Fruit fly (Drosophila melanogaster) S2 (cell line): ENCODE data around the gene CG12682.

ENCODE experiments used
- CG8478 ChIP-seq: fragments of >200 bp; optimal IDR thresholded peaks from 2 replicates; lab custom pipeline; 2018
- CTCF ChIP-seq, 2 experiments: fragments of >200 bp; optimal IDR thresholded peaks; 2 replicates each; lab custom pipeline; 2018

CG12682 gene

dm6 chrX:4825674-4826073 is at the start of gene CG12682:
Gene CG12682 (plus strand): TSS chrX:4825974.
- no peak for TF ChIP-seq CG8478
- TF ChIP-seq CTCF (optimal IDR thresholded peaks at IDR 0.05; lab: Kevin White, UChicago) = no peak

- TF ChIP-seq CTCF (optimal IDR thresholded peaks at IDR 0.05; lab: Kevin White, UChicago) = no peak
- no peak for TF ChIP-seq CG8478
Observed at dm6 chrX:4777275-4777674, 48.5 kb upstream of the CG12682 start, which contains the start of gene CG2871. Gene CG2871 (minus strand): TSS chrX:4777375.

dm6 chrX:4782689-4783088 is 43.1 kb upstream of the CG12682 start, which contains the start of gene CG15471:
Gene CG15471 (minus strand): TSS chrX:4782789.
- TF ChIP-seq CTCF (optimal IDR thresholded peaks at IDR 0.05; lab: Kevin White, UChicago) (no peak), CG8478 (no peak)

DNA sequence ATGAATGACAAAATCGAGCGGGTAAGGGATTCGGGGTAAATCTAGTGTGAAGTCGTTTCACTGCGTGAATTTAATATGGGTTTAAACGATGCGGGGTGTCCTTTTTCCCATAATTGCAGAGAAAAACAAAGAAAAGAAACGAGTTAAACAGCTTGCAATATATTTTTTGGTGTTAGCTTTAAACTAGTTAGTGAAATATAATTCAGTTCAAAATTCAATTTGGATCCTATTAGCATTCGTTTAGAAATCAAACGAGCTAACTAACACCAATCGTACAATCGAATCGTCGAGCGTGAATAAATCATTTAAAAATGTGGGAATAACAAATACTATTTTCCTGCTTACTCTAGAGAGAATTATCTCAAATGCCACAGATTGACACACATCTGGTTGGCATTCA is 42.0 kb upstream of the CG12682 start, which contains the start of gene CG6978:
Gene CG6978, plus strand, starts transcription at position 301 of the 400 bp plus-strand sequence.
- TF ChIP-seq CG8478 (no peak), CTCF (optimal IDR thresholded peaks at IDR 0.05; lab: Kevin White, UChicago) (no peak)

- TF ChIP-seq CG8478 (no peak), CTCF (optimal IDR thresholded peaks at IDR 0.05; lab: Kevin White, UChicago) (no peak)
Observed at dm6 chrX:4804762-4805161, 21.0 kb upstream of the CG12682 start, which contains the start of gene CG2861. Gene CG2861 (minus strand): TSS chrX:4804862.

- TF ChIP-seq CG8478 (no peak), CTCF (optimal IDR thresholded peaks at IDR 0.05; lab: Kevin White, UChicago) (no peak)
Observed at dm6 chrX:4807826-4808225, 17.9 kb upstream of the CG12682 start.

DNA sequence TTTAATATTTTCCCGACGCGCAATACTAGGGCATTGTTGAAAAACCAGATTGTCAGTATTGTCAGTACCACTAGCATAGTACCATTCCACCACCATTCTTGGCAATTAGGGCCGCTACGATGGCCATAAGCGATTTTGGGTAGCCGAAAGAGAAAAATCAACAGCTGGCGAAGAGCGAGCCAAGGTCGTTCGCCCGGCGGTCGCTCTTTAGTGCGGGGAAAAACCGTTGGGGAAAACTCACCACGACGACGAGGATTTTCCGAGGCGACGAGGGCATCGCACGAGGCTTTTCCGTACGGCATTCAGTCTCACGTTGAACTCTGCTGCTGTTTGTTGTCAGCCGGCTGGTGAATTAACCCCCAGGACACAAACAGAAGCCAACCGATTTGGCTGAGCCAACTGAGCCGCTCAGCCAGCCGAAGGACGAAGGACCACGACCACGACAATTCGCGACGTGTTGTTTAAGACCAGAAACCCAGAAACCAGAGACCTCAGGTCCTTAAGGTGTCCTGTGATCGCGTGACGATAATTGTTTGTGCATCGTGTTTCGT is 14.8 kb downstream of the CG12682 start, which contains the start of gene CG42594:
Gene CG42594, plus strand, starts transcription at position 286 of the 551 bp plus-strand sequence.
- TF ChIP-seq CG8478 = no peak
- no peak for TF ChIP-seq CTCF (optimal IDR thresholded peaks at IDR 0.05; lab: Kevin White, UChicago)

dm6 chrX:4849376-4849775 is 23.6 kb downstream of the CG12682 start:
- no peak for TF ChIP-seq CTCF (optimal IDR thresholded peaks at IDR 0.05; lab: Kevin White, UChicago)
- TF ChIP-seq CG8478 = no peak

DNA sequence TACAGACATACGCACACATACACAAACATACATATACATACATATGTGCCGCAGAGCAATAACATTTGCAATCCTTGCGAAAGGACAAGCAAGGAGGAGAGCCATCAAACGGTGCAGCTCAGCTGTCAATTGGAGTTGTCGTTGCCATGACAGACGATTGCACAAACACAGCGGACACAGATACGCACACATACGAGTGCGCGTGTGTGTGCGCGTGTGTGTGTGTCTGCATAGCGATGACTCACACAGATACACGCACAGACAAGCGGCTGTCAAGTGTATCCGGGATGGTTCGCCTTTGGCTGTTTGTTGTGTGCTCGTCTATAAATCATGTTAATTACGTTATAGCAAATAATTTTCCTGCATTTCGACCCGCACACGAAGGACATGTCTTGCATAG is 34.5 kb downstream of the CG12682 start:
- TF ChIP-seq CTCF (optimal IDR thresholded peaks at IDR 0.05; lab: Kevin White, UChicago) (no peak), CG8478 (no peak)

DNA sequence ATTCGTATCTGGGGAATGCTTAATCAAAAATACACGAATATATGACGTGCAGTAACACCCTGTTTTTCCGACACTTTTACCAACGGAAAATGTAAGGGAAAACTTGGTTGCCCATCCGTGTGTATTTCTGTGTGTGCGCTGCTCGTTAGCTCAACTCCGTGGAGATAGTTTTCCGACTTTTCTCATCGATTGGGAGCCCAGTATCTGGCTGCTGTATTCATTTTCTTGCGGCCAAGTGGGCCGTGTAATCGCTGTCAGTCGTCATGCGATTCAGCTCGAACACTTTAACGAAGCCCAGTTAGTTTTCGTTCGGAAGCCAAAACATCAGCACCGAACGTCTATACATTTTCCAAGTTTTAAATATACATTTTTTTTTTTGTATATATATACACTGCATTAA is 49.6 kb downstream of the CG12682 start, which contains the start of gene boil:
Gene boil, plus strand, starts transcription at position 301 of the 400 bp plus-strand sequence.
- TF ChIP-seq CG8478 = no peak
